Worm (Caenorhabditis elegans) whole organism, L1 larva: ENCODE data around the gene nhr-146.

ENCODE experiments used
- C04F5.9 ChIP-seq: sonication (generic microtip); optimal IDR thresholded peaks from 2 replicates; lab custom pipeline; 2016; ENCODE audit warnings: missing genetic modification characterization, missing compliant biosample characterization
- C16A3.4 ChIP-seq: fragments of 150-350 bp; optimal IDR thresholded peaks from 2 replicates; lab custom pipeline; 2014; ENCODE audit warnings: missing biosample characterization, missing genetic modification characterization
- C34B4.2 ChIP-seq: sonication (generic microtip); optimal IDR thresholded peaks from 2 replicates; lab custom pipeline; 2017; ENCODE audit warnings: mild to moderate bottlenecking, missing genetic modification characterization, missing compliant biosample characterization
- Y116A8C.19 ChIP-seq: sonication (generic microtip); optimal IDR thresholded peaks from 2 replicates; lab custom pipeline; 2016; ENCODE audit warnings: missing compliant biosample characterization, missing genetic modification characterization, borderline replicate concordance
- alr-1 ChIP-seq: fragments of 200-800 bp; sonication (Bioruptor generic); optimal IDR thresholded peaks from 2 replicates; lab custom pipeline; 2018; ENCODE audit warnings: borderline replicate concordance, mild to moderate bottlenecking, missing genetic modification characterization, missing compliant biosample characterization
- blmp-1 ChIP-seq: fragments of 150-350 bp; optimal IDR thresholded peaks from 2 replicates; lab custom pipeline; 2014; ENCODE audit warnings: missing biosample characterization, missing genetic modification characterization
- ceh-63 ChIP-seq: fragments of 200-800 bp; sonication (Bioruptor generic); optimal IDR thresholded peaks from 2 replicates; lab custom pipeline; 2018; ENCODE audit warnings: mild to moderate bottlenecking, missing genetic modification characterization, missing compliant biosample characterization
- ceh-82 ChIP-seq, 3 experiments: fragments of 150-350 bp in 1 of 3; sonication (generic microtip) in 2 of 3; optimal IDR thresholded peaks; 2 replicates each; lab custom pipeline; 2014 to 2017; ENCODE audit warnings: missing biosample characterization in 3 of 3, missing genetic modification characterization in 3 of 3
- ceh-88 ChIP-seq: fragments of 200-800 bp; sonication (Bioruptor generic); IDR thresholded peaks from 2 replicates; pipeline ENCODE4 v1.3.6; 2022; ENCODE audit warnings: missing genetic modification characterization, missing compliant biosample characterization
- ces-1 ChIP-seq: fragments of 150-350 bp; optimal IDR thresholded peaks from 2 replicates; lab custom pipeline; 2014; ENCODE audit warnings: missing biosample characterization, missing genetic modification reagents, missing genetic modification characterization
- dpl-1 ChIP-seq, 3 experiments: fragments of 150-350 bp in 2 of 3; sonication (generic microtip) in 1 of 3; optimal IDR thresholded peaks; 2 replicates each; lab custom pipeline; 2014 to 2017; ENCODE audit warnings: missing biosample characterization in 3 of 3, missing genetic modification characterization in 3 of 3, missing genetic modification reagents in 3 of 3
- efl-1 ChIP-seq, 4 experiments: fragments of 150-350 bp; optimal IDR thresholded peaks in 3 of 4; peaks in 1 of 4; 1 replicate in 1 of 4; 2 replicates in 3 of 4; lab custom pipeline; 2014; ENCODE audit warnings: missing biosample characterization in 2 of 4, missing genetic modification characterization in 2 of 4, missing genetic modification reagents in 2 of 4
- efl-3 ChIP-seq: fragments of 200-800 bp; sonication (Bioruptor generic); optimal IDR thresholded peaks from 2 replicates; lab custom pipeline; 2018; ENCODE audit warnings: mild to moderate bottlenecking, missing genetic modification characterization, missing compliant biosample characterization
- elt-3 ChIP-seq, 6 experiments: fragments of 150-350 bp in 1 of 6; sonication (generic microtip); optimal IDR thresholded peaks; 2 replicates each; lab custom pipeline; 2017 to 2018; ENCODE audit warnings: missing biosample characterization in 6 of 6, missing genetic modification characterization in 6 of 6, inconsistent platforms in 1 of 6
- ets-5 ChIP-seq: fragments of 200-800 bp; sonication (Bioruptor generic); IDR thresholded peaks from 2 replicates; pipeline ENCODE4 v1.3.6; 2022; ENCODE audit warnings: missing genetic modification characterization, missing compliant biosample characterization
- fkh-8 ChIP-seq: sonication (generic microtip); optimal IDR thresholded peaks from 2 replicates; lab custom pipeline; 2016; ENCODE audit warnings: mild to moderate bottlenecking, missing genetic modification characterization, missing compliant biosample characterization
- fos-1 ChIP-seq: fragments of 150-350 bp; optimal IDR thresholded peaks from 2 replicates; lab custom pipeline; 2014; ENCODE audit warnings: missing biosample characterization, missing genetic modification characterization
- hlh-17 ChIP-seq: fragments of 200-800 bp; sonication (Bioruptor generic); optimal IDR thresholded peaks from 2 replicates; lab custom pipeline; 2018; ENCODE audit warnings: missing genetic modification characterization, mild to moderate bottlenecking, missing compliant biosample characterization, moderate library complexity, borderline replicate concordance
- hlh-4 ChIP-seq: sonication (generic microtip); optimal IDR thresholded peaks from 2 replicates; lab custom pipeline; 2016; ENCODE audit warnings: mild to moderate bottlenecking, missing genetic modification characterization, missing compliant biosample characterization
- hpl-2 ChIP-seq: fragments of 150-350 bp; optimal IDR thresholded peaks from 2 replicates; lab custom pipeline; 2014; ENCODE audit warnings: missing biosample characterization, missing genetic modification reagents, missing genetic modification characterization
- irx-1 ChIP-seq: sonication (generic microtip); optimal IDR thresholded peaks from 2 replicates; lab custom pipeline; 2016; ENCODE audit warnings: missing genetic modification characterization, missing compliant biosample characterization
- lin-13 ChIP-seq: fragments of 150-350 bp; optimal IDR thresholded peaks from 2 replicates; lab custom pipeline; 2014; ENCODE audit warnings: missing biosample characterization, missing genetic modification reagents, missing genetic modification characterization
- lin-14 ChIP-seq: fragments of 200-800 bp; sonication (Bioruptor generic); optimal IDR thresholded peaks from 2 replicates; lab custom pipeline; 2018; ENCODE audit warnings: mild to moderate bottlenecking, missing genetic modification characterization, moderate library complexity, missing compliant biosample characterization
- lin-35 ChIP-seq, 2 experiments: fragments of 150-350 bp; optimal IDR thresholded peaks; 2 replicates each; lab custom pipeline; 2014; ENCODE audit warnings: missing biosample characterization in 2 of 2, missing genetic modification characterization in 2 of 2, missing genetic modification reagents in 2 of 2
- lir-3 ChIP-seq: sonication (generic microtip); optimal IDR thresholded peaks from 2 replicates; lab custom pipeline; 2016; ENCODE audit warnings: mild to moderate bottlenecking, missing genetic modification characterization, moderate library complexity, missing compliant biosample characterization; ENCODE audit not compliant: poor library complexity
- lsy-2 ChIP-seq, 2 experiments: fragments of 150-350 bp; optimal IDR thresholded peaks; 2 replicates each; lab custom pipeline; 2014; ENCODE audit warnings: missing biosample characterization in 2 of 2, missing genetic modification characterization in 2 of 2
- mab-9 ChIP-seq: fragments of 200-800 bp; sonication (Bioruptor generic); IDR thresholded peaks from 2 replicates; pipeline ENCODE4 v1.3.6; 2022; ENCODE audit warnings: missing genetic modification reagents, missing genetic modification characterization, missing compliant biosample characterization
- mdl-1 ChIP-seq, 2 experiments: fragments of 150-350 bp; optimal IDR thresholded peaks; 2 replicates each; lab custom pipeline; 2014 to 2017; ENCODE audit warnings: missing biosample characterization in 2 of 2, missing genetic modification characterization in 2 of 2, inconsistent platforms in 1 of 2
- mef-2 ChIP-seq: fragments of 150-350 bp; optimal IDR thresholded peaks from 2 replicates; lab custom pipeline; 2014; ENCODE audit warnings: missing biosample characterization, missing genetic modification characterization
- mep-1 ChIP-seq: fragments of 150-350 bp; optimal IDR thresholded peaks from 2 replicates; lab custom pipeline; 2014; ENCODE audit warnings: missing biosample characterization, missing genetic modification characterization
- nhr-19 ChIP-seq: fragments of 200-800 bp; sonication (Bioruptor generic); conservative IDR thresholded peaks from 2 replicates; pipeline ENCODE4 v1.3.6; 2022; ENCODE audit warnings: missing genetic modification characterization, missing compliant biosample characterization
- nhr-20 ChIP-seq: sonication (generic microtip); optimal IDR thresholded peaks from 2 replicates; lab custom pipeline; 2016; ENCODE audit warnings: mild to moderate bottlenecking, missing genetic modification characterization, missing compliant biosample characterization
- nhr-237 ChIP-seq: fragments of 150-350 bp; optimal IDR thresholded peaks from 2 replicates; lab custom pipeline; 2014; ENCODE audit warnings: missing biosample characterization, missing genetic modification characterization
- nhr-28 ChIP-seq: fragments of 150-350 bp; optimal IDR thresholded peaks from 2 replicates; lab custom pipeline; 2014; ENCODE audit warnings: missing biosample characterization, missing genetic modification characterization
- nhr-47 ChIP-seq: sonication (generic microtip); optimal IDR thresholded peaks from 2 replicates; lab custom pipeline; 2016; ENCODE audit warnings: mild to moderate bottlenecking, missing genetic modification characterization, moderate library complexity, missing compliant biosample characterization
- nhr-71 ChIP-seq: sonication (generic microtip); optimal IDR thresholded peaks from 2 replicates; lab custom pipeline; 2016; ENCODE audit warnings: mild to moderate bottlenecking, missing genetic modification characterization, moderate library complexity, missing compliant biosample characterization
- nhr-76 ChIP-seq: sonication (generic microtip); optimal IDR thresholded peaks from 2 replicates; lab custom pipeline; 2017; ENCODE audit warnings: missing biosample characterization, missing genetic modification characterization
- nhr-84 ChIP-seq: sonication (generic microtip); optimal IDR thresholded peaks from 2 replicates; lab custom pipeline; 2017; ENCODE audit warnings: missing biosample characterization, missing genetic modification characterization
- nhr-90 ChIP-seq: sonication (generic microtip); optimal IDR thresholded peaks from 2 replicates; lab custom pipeline; 2016; ENCODE audit warnings: mild to moderate bottlenecking, missing genetic modification characterization, missing compliant biosample characterization; ENCODE audit not compliant: poor library complexity
- pqm-1 ChIP-seq: sonication (generic microtip); optimal IDR thresholded peaks from 3 replicates; lab custom pipeline; 2017; ENCODE audit warnings: missing biosample characterization, missing genetic modification characterization
- rnt-1 ChIP-seq: sonication (generic microtip); optimal IDR thresholded peaks from 2 replicates; lab custom pipeline; 2016; ENCODE audit warnings: mild to moderate bottlenecking, missing genetic modification characterization, moderate library complexity, missing compliant biosample characterization
- snu-23 ChIP-seq: sonication (generic microtip); optimal IDR thresholded peaks from 2 replicates; lab custom pipeline; 2016; ENCODE audit warnings: missing genetic modification characterization, missing compliant biosample characterization
- sox-4 ChIP-seq: sonication (generic microtip); optimal IDR thresholded peaks from 2 replicates; lab custom pipeline; 2016; ENCODE audit warnings: missing genetic modification characterization, missing compliant biosample characterization
- sup-37 ChIP-seq: fragments of 200-800 bp; sonication (Bioruptor generic); optimal IDR thresholded peaks from 2 replicates; lab custom pipeline; 2018; ENCODE audit warnings: mild to moderate bottlenecking, missing genetic modification characterization, missing compliant biosample characterization
- swsn-7 ChIP-seq: sonication (generic microtip); optimal IDR thresholded peaks from 2 replicates; lab custom pipeline; 2016; ENCODE audit warnings: missing genetic modification characterization, missing compliant biosample characterization
- tbx-2 ChIP-seq: sonication (generic microtip); optimal IDR thresholded peaks from 2 replicates; lab custom pipeline; 2016; ENCODE audit warnings: missing genetic modification characterization, missing compliant biosample characterization
- tlp-1 ChIP-seq: fragments of 150-350 bp; optimal IDR thresholded peaks from 2 replicates; lab custom pipeline; 2014; ENCODE audit warnings: missing biosample characterization, missing genetic modification characterization
- unc-130 ChIP-seq: fragments of 150-350 bp; optimal IDR thresholded peaks from 2 replicates; lab custom pipeline; 2017; ENCODE audit warnings: missing biosample characterization, missing genetic modification characterization, inconsistent platforms
- unc-62 ChIP-seq: fragments of 150-350 bp; optimal IDR thresholded peaks from 2 replicates; lab custom pipeline; 2014; ENCODE audit warnings: missing biosample characterization, missing genetic modification reagents, missing genetic modification characterization
- unc-86 ChIP-seq: sonication (generic microtip); optimal IDR thresholded peaks from 2 replicates; lab custom pipeline; 2016; ENCODE audit warnings: missing genetic modification characterization, missing compliant biosample characterization
- unc-98 ChIP-seq: fragments of 200-800 bp; sonication (Bioruptor generic); IDR thresholded peaks from 2 replicates; pipeline ENCODE4 v1.3.6; 2022; ENCODE audit warnings: missing genetic modification characterization, missing compliant biosample characterization
- zag-1 ChIP-seq: fragments of 150-350 bp; optimal IDR thresholded peaks from 2 replicates; lab custom pipeline; 2014; ENCODE audit warnings: missing biosample characterization, missing genetic modification characterization
- ztf-4 ChIP-seq: fragments of 150-350 bp; optimal IDR thresholded peaks from 2 replicates; lab custom pipeline; 2014; ENCODE audit warnings: missing biosample characterization, missing genetic modification characterization

The nhr-146 gene

DNA sequence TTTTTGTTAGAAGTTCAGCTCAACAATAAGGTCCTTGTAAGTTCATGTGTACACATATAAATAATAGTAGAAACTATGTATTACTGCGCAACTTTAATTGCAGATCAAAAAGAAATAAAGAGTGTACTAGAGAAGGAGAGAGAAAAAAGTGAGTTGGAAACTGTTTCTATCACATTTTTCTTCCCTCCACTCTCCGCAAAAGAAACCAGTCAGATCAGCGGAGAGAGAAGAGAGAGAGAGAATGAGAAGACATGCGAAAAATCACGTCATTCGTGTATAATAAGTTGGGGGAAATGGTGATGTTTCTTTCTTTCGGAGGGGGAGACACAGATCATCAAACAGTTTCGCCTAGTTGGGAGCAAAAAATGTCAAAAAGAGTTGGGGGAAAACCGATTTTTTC lies 28.7 kb downstream of the nhr-146 start:
- no peak for TF ChIP-seq nhr-28 (tag; lab: Kevin White, UChicago)
- TF ChIP-seq fkh-8 (tag; lab: Kevin White, UChicago) = no peak
- no peak for TF ChIP-seq nhr-19 (GFP tag; lab: Robert Waterston, UW)
- no peak for TF ChIP-seq tlp-1 (tag; lab: Kevin White, UChicago)
- TF ChIP-seq rnt-1 (tag; lab: Kevin White, UChicago) = no peak
- no peak for TF ChIP-seq unc-62 (GFP tag; lab: Kevin White, UChicago)
- peak; percentile 37 for TF ChIP-seq nhr-237
- no peak for TF ChIP-seq ceh-63 (GFP tag; lab: Kevin White, UChicago)
- peak in 1 of 3 experiments; percentile 21 for TF ChIP-seq ceh-82 (tag; optimal IDR thresholded peaks at IDR 0.05; lab: Kevin White, UChicago)
- TF ChIP-seq lin-14 (GFP tag; lab: Kevin White, UChicago) = peak; percentile 73
- TF ChIP-seq efl-3 = no peak
- no peak for TF ChIP-seq C04F5.9 (tag; lab: Kevin White, UChicago)
- TF ChIP-seq unc-86 (tag; lab: Kevin White, UChicago) = no peak
- peak; percentile 65 for TF ChIP-seq fos-1 (tag; lab: Kevin White, UChicago)
- TF ChIP-seq mef-2 (tag; lab: Kevin White, UChicago) = no peak
- TF ChIP-seq hpl-2 = no peak
- TF ChIP-seq C16A3.4 (tag; lab: Kevin White, UChicago) = peak; percentile 18
- TF ChIP-seq swsn-7 (tag; lab: Kevin White, UChicago) = peak; percentile 27
- TF ChIP-seq hlh-4 (tag; lab: Kevin White, UChicago) = no peak
- TF ChIP-seq efl-1 (optimal IDR thresholded peaks at IDR 0.05; lab: Kevin White, UChicago) = peak in 1 of 2 experiments; percentile 9
- peak in 1 of 2 experiments; percentile 81 for TF ChIP-seq efl-1 (GFP tag; optimal IDR thresholded peaks at IDR 0.05 in 1 of 2; lab: Kevin White, UChicago)
- no peak for TF ChIP-seq alr-1
- TF ChIP-seq irx-1 = no peak
- TF ChIP-seq mdl-1 (tag; optimal IDR thresholded peaks at IDR 0.05; lab: Kevin White, UChicago) = peak in 1 of 2 experiments; percentile 30
- TF ChIP-seq lsy-2 (tag; optimal IDR thresholded peaks at IDR 0.05; lab: Kevin White, UChicago) = peak; percentile 17 to 65
- no peak for TF ChIP-seq hlh-17
- TF ChIP-seq nhr-84 (tag; lab: Kevin White, UChicago) = no peak
- TF ChIP-seq Y116A8C.19 (tag; lab: Kevin White, UChicago) = no peak
- no peak for TF ChIP-seq pqm-1 (tag; lab: Kevin White, UChicago)
- peak; percentile 11 for TF ChIP-seq tbx-2
- TF ChIP-seq mep-1 (tag; lab: Kevin White, UChicago) = peak; percentile 45
- peak in 1 of 3 experiments; percentile 25 for TF ChIP-seq dpl-1 (GFP tag; optimal IDR thresholded peaks at IDR 0.05; lab: Kevin White, UChicago)
- TF ChIP-seq C34B4.2 (tag; lab: Kevin White, UChicago) = no peak
- TF ChIP-seq mab-9 (GFP tag; lab: Robert Waterston, UW) = no peak
- TF ChIP-seq zag-1 (tag; lab: Kevin White, UChicago) = no peak
- peak in 2 of 6 experiments; percentile 31 to 75 for TF ChIP-seq elt-3 (tag; optimal IDR thresholded peaks at IDR 0.05; lab: Kevin White, UChicago)
- TF ChIP-seq snu-23 (GFP tag; lab: Kevin White, UChicago) = peak; percentile 71
- no peak for TF ChIP-seq unc-130 (tag; lab: Kevin White, UChicago)
- TF ChIP-seq nhr-20 = peak; percentile 66
- TF ChIP-seq lin-13 (GFP tag; lab: Kevin White, UChicago) = no peak
- no peak for TF ChIP-seq sup-37 (GFP tag; lab: Kevin White, UChicago)
- peak; percentile 12 for TF ChIP-seq nhr-90 (tag; lab: Kevin White, UChicago)
- peak; percentile 24 for TF ChIP-seq nhr-47 (tag; lab: Kevin White, UChicago)
- no peak for TF ChIP-seq ztf-4 (tag; lab: Kevin White, UChicago)
- TF ChIP-seq blmp-1 (tag; lab: Kevin White, UChicago) = peak; percentile 93
- TF ChIP-seq nhr-76 (tag; lab: Kevin White, UChicago) = no peak
- TF ChIP-seq lir-3 (tag; lab: Kevin White, UChicago) = peak; percentile 16
- TF ChIP-seq unc-98 (GFP tag; lab: Robert Waterston, UW) = no peak
- peak in 1 of 2 experiments; percentile 63 for TF ChIP-seq lin-35 (GFP tag; optimal IDR thresholded peaks at IDR 0.05; lab: Kevin White, UChicago)
- TF ChIP-seq ces-1 = no peak
- TF ChIP-seq nhr-71 (tag; lab: Kevin White, UChicago) = peak; percentile 54
- TF ChIP-seq ceh-88 = no peak
- TF ChIP-seq ets-5 (GFP tag; lab: Robert Waterston, UW) = no peak
- no peak for TF ChIP-seq sox-4 (tag; lab: Kevin White, UChicago)
